Worm (Caenorhabditis elegans): ENCODE measurements around the gene rpt-3.
A peak's percentile ranks its signal among the peaks of the same experiment; 100 is the strongest.

rpt-3 gene

ce11 chrIII:6454183-6454582 is 35.4 kb upstream of the rpt-3 start, which contains the start of gene jhdm-1:
Gene jhdm-1, plus strand, starts transcription at chrIII:6454483.
- TF ChIP-seq unc-130 (GFP tag; optimal IDR thresholded peaks at IDR 0.05), result no peak
- no peak for TF ChIP-seq nhr-77 (tag; optimal IDR thresholded peaks at IDR 0.05)
- no peak for TF ChIP-seq lin-15B (tag; optimal IDR thresholded peaks at IDR 0.05)
- no peak for TF ChIP-seq vab-7 (GFP tag; IDR thresholded peaks at IDR 0.05)
- TF ChIP-seq ces-1 (GFP tag; optimal IDR thresholded peaks at IDR 0.05), result no peak
- TF ChIP-seq aha-1 (tag), result no peak
- TF ChIP-seq jun-1 (tag; optimal IDR thresholded peaks at IDR 0.05), result no peak
- TF ChIP-seq dpl-1 (GFP tag; optimal IDR thresholded peaks at IDR 0.05), result no peak
- TF ChIP-seq nhr-11 (tag; optimal IDR thresholded peaks at IDR 0.05), result no peak
- TF ChIP-seq nhr-25 (tag; optimal IDR thresholded peaks at IDR 0.05; ENCODE audit: borderline replicate concordance, insufficient read depth), result no peak
- no peak for TF ChIP-seq lin-39 (tag; optimal IDR thresholded peaks at IDR 0.05)
- TF ChIP-seq ceh-28 (tag; optimal IDR thresholded peaks at IDR 0.05), result no peak
- TF ChIP-seq nhr-48 (tag; optimal IDR thresholded peaks at IDR 0.05), result no peak

ce11 chrIII:6459820-6460219 is 29.8 kb upstream of the rpt-3 start, which contains the start of gene algn-1:
Gene algn-1, plus strand, starts transcription at chrIII:6460120.
- peak; percentile 49 for TF ChIP-seq aha-1 (tag)
- TF ChIP-seq saeg-2 (GFP tag; IDR thresholded peaks at IDR 0.05), result no peak
- no peak for TF ChIP-seq skn-1 (tag; optimal IDR thresholded peaks at IDR 0.05)
- TF ChIP-seq Y105C5A.15 (GFP tag; IDR thresholded peaks at IDR 0.05), result 0 out of 2 replicates have a peak, but pooled peaks have one; percentile 18
- no peak for TF ChIP-seq pqm-1 (tag; optimal IDR thresholded peaks at IDR 0.05)

ce11 chrIII:6462610-6463009 is 27.0 kb upstream of the rpt-3 start, which contains the start of gene T26A5.8:
Gene T26A5.8, minus strand, starts transcription at chrIII:6462856.
- TF ChIP-seq dmd-8 (GFP tag; IDR thresholded peaks at IDR 0.05) (0 out of 2 replicates have a peak, but pooled peaks have one; percentile 26), aly-2 (tag; optimal IDR thresholded peaks at IDR 0.05) (no peak), mxl-2 (GFP tag; conservative IDR thresholded peaks at IDR 0.05) (no peak), ceh-28 (tag; optimal IDR thresholded peaks at IDR 0.05) (no peak), nhr-6 (tag; optimal IDR thresholded peaks at IDR 0.05) (no peak), hlh-30 (tag; optimal IDR thresholded peaks at IDR 0.05; ENCODE audit: insufficient read depth) (no peak), mdl-1 (tag; optimal IDR thresholded peaks at IDR 0.05) (no peak), set-16 (GFP tag; IDR thresholded peaks at IDR 0.05) (no peak), nhr-10 (tag; optimal IDR thresholded peaks at IDR 0.05) (no peak), R02D3.7 (tag; optimal IDR thresholded peaks at IDR 0.05) (no peak), mep-1 (tag; optimal IDR thresholded peaks at IDR 0.05) (peak; percentile 61), pqm-1 (tag; optimal IDR thresholded peaks at IDR 0.05) (no peak), T20F7.1 (GFP tag; optimal IDR thresholded peaks at IDR 0.05) (no peak), snpc-1.2 (GFP tag; IDR thresholded peaks at IDR 0.05) (0 out of 2 replicates have a peak, but pooled peaks have one; percentile 28), ZK337.2 (GFP tag; IDR thresholded peaks at IDR 0.05) (no peak), dve-1 (tag; optimal IDR thresholded peaks at IDR 0.05; ENCODE audit: insufficient read depth) (no peak), lsy-2 (tag; optimal IDR thresholded peaks at IDR 0.05) (peak in 1 of 2 experiments; percentile 53), ceh-32 (tag; optimal IDR thresholded peaks at IDR 0.05; ENCODE audit: poor library complexity) (no peak), ZK546.5 (tag; optimal IDR thresholded peaks at IDR 0.05) (no peak), zip-2 (tag; optimal IDR thresholded peaks at IDR 0.05) (no peak), aha-1 (tag) (peak; percentile 95), F44E2.7 (GFP tag; IDR thresholded peaks at IDR 0.05) (0 out of 2 replicates have a peak, but pooled peaks have one; percentile 2), jun-1 (tag; optimal IDR thresholded peaks at IDR 0.05) (no peak), cey-2 (tag; optimal IDR thresholded peaks at IDR 0.05; ENCODE audit: borderline replicate concordance, insufficient read depth) (no peak), php-3 (GFP tag; IDR thresholded peaks at IDR 0.05) (no peak), ceh-44 (GFP tag; IDR thresholded peaks at IDR 0.05) (no peak), hlh-11 (tag; optimal IDR thresholded peaks at IDR 0.05) (no peak), tra-1 (GFP tag; IDR thresholded peaks at IDR 0.05) (no peak), F37D6.2 (tag; optimal IDR thresholded peaks at IDR 0.05) (no peak), zip-11 (GFP tag; IDR thresholded peaks at IDR 0.05) (no peak), lir-3 (tag; optimal IDR thresholded peaks at IDR 0.05) (no peak), sdz-12 (GFP tag; optimal IDR thresholded peaks at IDR 0.05) (no peak), ztf-7 (tag; optimal IDR thresholded peaks at IDR 0.05) (no peak), T26A8.4 (GFP tag; IDR thresholded peaks at IDR 0.05) (peak; percentile 57), Y105C5A.15 (GFP tag; IDR thresholded peaks at IDR 0.05) (no peak), dmd-6 (GFP tag; IDR thresholded peaks at IDR 0.05) (0 out of 2 replicates have a peak, but pooled peaks have one; percentile 18)
